Worm (Caenorhabditis elegans) whole organism, L4/young adult: Measurements from ENCODE around the gene fbxa-29.

Experiments used
- W03F9.2 ChIP-seq: fragments of 150-350 bp; optimal IDR thresholded peaks from 2 replicates; lab custom pipeline; 2014; ENCODE audit warnings: missing biosample characterization, missing genetic modification characterization
- him-1 ChIP-seq: sonication (generic microtip); optimal IDR thresholded peaks from 2 replicates; lab custom pipeline; 2016; ENCODE audit warnings: missing genotype, missing genetic modification reagents, missing genetic modification characterization, missing compliant biosample characterization

- TF ChIP-seq W03F9.2, result no peak
- TF ChIP-seq him-1 (tag; lab: Kevin White, UChicago), result no peak
Observed at ce11 chrIII:1273655-1274328, at the start of gene fbxa-29.
